Fruit fly (Drosophila melanogaster): Measurements from ENCODE around the gene Abd-B.
A peak's percentile ranks its signal among the peaks of the same experiment; 100 is the strongest.
"Not testable (repeated sequence)": the region's sequence is repeated elsewhere in the genome, so short reads cannot be mapped to it uniquely, and the experiment has no call there.

The Abd-B gene

dm6 chr3R:16992716-16993115 lies 20.7 kb upstream of the Abd-B start, which contains the start of gene CG31274:
Gene CG31274 (plus strand): TSS chr3R:16993016.
- TF ChIP-seq CG8159 (tag; optimal IDR thresholded peaks at IDR 0.05); Ets98B (GFP tag; IDR thresholded peaks at IDR 0.05); CG10348 (GFP tag; IDR thresholded peaks at IDR 0.05): not testable (repeated sequence)

DNA sequence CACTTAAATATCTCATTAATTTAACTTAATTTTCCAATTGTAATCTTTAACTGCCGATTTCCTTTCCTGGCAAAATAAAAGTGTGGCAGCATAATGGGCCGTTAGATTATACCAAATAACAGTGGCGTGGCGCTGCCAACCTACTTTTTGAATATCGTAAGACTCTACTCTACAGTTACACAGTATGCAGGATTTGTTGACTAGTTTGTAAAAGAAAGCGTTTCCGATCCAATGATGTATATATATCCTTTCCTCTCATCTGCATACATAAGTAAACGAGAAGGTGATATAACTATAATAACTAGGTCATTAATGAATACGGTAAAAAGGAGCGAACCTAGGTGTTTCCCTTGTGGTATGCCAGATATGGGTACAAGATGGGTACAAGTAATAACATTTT lies 19.7 kb upstream of the Abd-B start, which contains the start of gene EMC2B:
Gene EMC2B (minus strand): TSS at position 98 of the 400 bp plus-strand sequence.
- TF ChIP-seq CG17806 (tag; optimal IDR thresholded peaks at IDR 0.05) (peak; percentile 18), CG15710 (tag; optimal IDR thresholded peaks at IDR 0.05) (no peak), Snoo (tag; optimal IDR thresholded peaks at IDR 0.05) (no peak), gl (tag; optimal IDR thresholded peaks at IDR 0.05) (no peak), D1 (tag; optimal IDR thresholded peaks at IDR 0.05) (no peak), CG8159 (tag; optimal IDR thresholded peaks at IDR 0.05) (peak; percentile 8), Pif1A (GFP tag; optimal IDR thresholded peaks at IDR 0.05) (peak; percentile 39), Pif1B (GFP tag; optimal IDR thresholded peaks at IDR 0.05) (no peak), CG13204 (GFP tag; optimal IDR thresholded peaks at IDR 0.05) (no peak)

dm6 chr3R:16988514-16988913 lies 16.5 kb upstream of the Abd-B start, which contains the start of gene MESK4:
Gene MESK4 (plus strand): TSS chr3R:16988814.
- not testable (repeated sequence) for TF ChIP-seq D1 (tag; optimal IDR thresholded peaks at IDR 0.05); CG12605 (GFP tag; IDR thresholded peaks at IDR 0.05); EcR (GFP tag; optimal IDR thresholded peaks at IDR 0.05)

- TF ChIP-seq Pif1A (GFP tag; optimal IDR thresholded peaks at IDR 0.05): no peak
- no peak for TF ChIP-seq CG12605 (GFP tag; IDR thresholded peaks at IDR 0.05)
- TF ChIP-seq CG32121 (GFP tag; IDR thresholded peaks at IDR 0.05): no peak
- TF ChIP-seq CG8301 (tag; optimal IDR thresholded peaks at IDR 0.05): no peak
- TF ChIP-seq gl (tag; optimal IDR thresholded peaks at IDR 0.05): no peak
- no peak for TF ChIP-seq CG13204 (GFP tag; optimal IDR thresholded peaks at IDR 0.05)
- TF ChIP-seq CG15710 (tag; optimal IDR thresholded peaks at IDR 0.05): no peak
- TF ChIP-seq CG9948 (tag; optimal IDR thresholded peaks at IDR 0.05): peak; percentile 14
- TF ChIP-seq CG17806 (tag; optimal IDR thresholded peaks at IDR 0.05): no peak
- peak; percentile 7 for TF ChIP-seq CG14655 (GFP tag; optimal IDR thresholded peaks at IDR 0.05)
Measured at dm6 chr3R:16987924-16988298, 15.9 kb upstream of the Abd-B start.

DNA sequence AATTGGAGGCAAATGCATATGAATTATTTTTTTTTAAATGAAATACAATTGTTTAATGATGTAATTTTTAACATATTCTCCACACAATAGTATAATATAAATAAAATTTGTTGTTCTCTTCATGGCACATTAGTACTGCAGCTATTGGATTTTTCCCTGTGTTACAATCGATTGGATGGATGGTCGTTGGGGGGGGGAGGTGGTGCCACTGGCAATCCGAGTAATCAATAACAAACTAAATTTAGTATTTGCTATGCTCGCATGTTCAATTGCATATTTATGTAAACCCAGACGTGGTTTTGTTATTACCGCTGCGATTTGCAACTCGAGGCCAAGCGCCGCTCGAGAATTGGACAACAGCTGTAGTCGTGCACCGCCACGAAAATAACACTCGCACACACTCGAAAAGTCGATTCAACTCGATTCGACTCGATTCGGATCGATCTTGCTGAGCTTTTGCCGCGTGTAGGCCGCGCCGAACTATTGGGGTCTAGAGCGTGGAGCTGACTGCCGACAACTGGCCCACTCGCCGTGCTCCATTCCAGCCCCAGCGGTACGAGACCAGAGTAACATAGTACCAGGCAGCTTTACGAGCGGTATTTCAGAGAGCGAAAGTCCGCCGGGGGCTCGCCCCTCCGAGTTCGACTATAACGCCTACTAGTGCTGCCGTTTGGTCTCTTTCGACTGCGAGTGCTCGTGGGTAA lies 15.3 kb upstream of the Abd-B start, which contains the start of gene CG18622:
Gene CG18622 (minus strand): TSS at position 513 of the 704 bp plus-strand sequence.
- TF ChIP-seq CG14655 (GFP tag; optimal IDR thresholded peaks at IDR 0.05) (peak; percentile 5), CG10348 (GFP tag; IDR thresholded peaks at IDR 0.05) (0 out of 2 replicates have a peak, but pooled peaks have one; percentile 12), CG17806 (tag; optimal IDR thresholded peaks at IDR 0.05) (no peak), CG12605 (GFP tag; IDR thresholded peaks at IDR 0.05) (no peak), fd96Ca (GFP tag; IDR thresholded peaks at IDR 0.05) (0 out of 3 replicates have a peak, but pooled peaks have one; percentile 18), CG13204 (GFP tag; optimal IDR thresholded peaks at IDR 0.05) (peak; percentile 87), EcR (GFP tag; optimal IDR thresholded peaks at IDR 0.05) (no peak), gl (tag; optimal IDR thresholded peaks at IDR 0.05) (no peak), CG32121 (GFP tag; IDR thresholded peaks at IDR 0.05) (no peak), Snoo (tag; optimal IDR thresholded peaks at IDR 0.05) (no peak), CG34367 (tag; optimal IDR thresholded peaks at IDR 0.05) (no peak)

dm6 chr3R:16986181-16987074 lies 14.4 kb upstream of the Abd-B start:
- TF ChIP-seq CG8301 (tag; optimal IDR thresholded peaks at IDR 0.05) (peak; percentile 84), CG15710 (tag; optimal IDR thresholded peaks at IDR 0.05) (peak; percentile 89), CG14655 (GFP tag; optimal IDR thresholded peaks at IDR 0.05) (peak; percentile 87), Pif1B (GFP tag; optimal IDR thresholded peaks at IDR 0.05) (peak; percentile 88), EcR (GFP tag; optimal IDR thresholded peaks at IDR 0.05) (peak; percentile 81), CG13204 (GFP tag; optimal IDR thresholded peaks at IDR 0.05) (peak; percentile 58), CG4496 (GFP tag; IDR thresholded peaks at IDR 0.05) (peak; percentile 98), Ets98B (GFP tag; IDR thresholded peaks at IDR 0.05) (peak; percentile 98), Pif1A (GFP tag; optimal IDR thresholded peaks at IDR 0.05) (peak; percentile 90), rn (GFP tag; IDR thresholded peaks at IDR 0.05) (peak; percentile 89), gl (tag; optimal IDR thresholded peaks at IDR 0.05) (peak; percentile 36), D1 (tag; optimal IDR thresholded peaks at IDR 0.05) (no peak), CG8159 (tag; optimal IDR thresholded peaks at IDR 0.05) (peak; percentile 82), CG12605 (GFP tag; IDR thresholded peaks at IDR 0.05) (peak; percentile 93), CG32121 (GFP tag; IDR thresholded peaks at IDR 0.05) (peak; percentile 96), CG34367 (tag; optimal IDR thresholded peaks at IDR 0.05) (peak; percentile 77), Snoo (tag; optimal IDR thresholded peaks at IDR 0.05) (peak; percentile 90), fd96Ca (GFP tag; IDR thresholded peaks at IDR 0.05) (peak; percentile 98), CG17806 (tag; optimal IDR thresholded peaks at IDR 0.05) (peak; percentile 79), CG10348 (GFP tag; IDR thresholded peaks at IDR 0.05) (peak; percentile 97), CG9948 (tag; optimal IDR thresholded peaks at IDR 0.05) (peak; percentile 82)

All from whole organism, pupa.